Fruit fly (Drosophila melanogaster) whole organism, embryonic: Measurements from ENCODE around the gene dmGlut.

Source experiments
- B-H2 ChIP-seq: fragments of 200-800 bp; sonication (Bioruptor generic); optimal IDR thresholded peaks from 2 replicates; lab custom pipeline; 2018; ENCODE audit warnings: missing biosample characterization, mild to moderate bottlenecking, missing genetic modification characterization
- BEAF-32 ChIP-seq: fragments of 200-800 bp; sonication (Bioruptor generic); optimal IDR thresholded peaks from 3 replicates; lab custom pipeline; 2017; ENCODE audit warnings: missing biosample characterization, missing genetic modification characterization, mild to moderate bottlenecking, moderate library complexity, missing genetic modification reagents
- CG10267 ChIP-seq: fragments of 200-800 bp; sonication (Bioruptor generic); optimal IDR thresholded peaks from 2 replicates; lab custom pipeline; 2018; ENCODE audit warnings: missing biosample characterization, mild to moderate bottlenecking, missing genetic modification characterization, moderate library complexity
- CG12659 ChIP-seq: fragments of 200-800 bp; sonication (Bioruptor generic); optimal IDR thresholded peaks from 3 replicates; lab custom pipeline; 2017; ENCODE audit warnings: mild to moderate bottlenecking, missing biosample characterization, missing genetic modification reagents, missing genetic modification characterization
- CG13287 ChIP-seq: fragments of 200-800 bp; sonication (Bioruptor generic); IDR thresholded peaks from 2 replicates; pipeline ENCODE4 v1.3.6; 2022; ENCODE audit warnings: missing biosample characterization, missing genetic modification characterization; ENCODE audit not compliant: partially characterized antibody
- CG14710 ChIP-seq: fragments of 200-800 bp; sonication (Bioruptor generic); optimal IDR thresholded peaks from 3 replicates; lab custom pipeline; 2019; ENCODE audit warnings: missing biosample characterization, mild to moderate bottlenecking, missing genetic modification characterization, moderate library complexity
- CG15514 ChIP-seq: fragments of 200-800 bp; sonication (Bioruptor generic); optimal IDR thresholded peaks from 3 replicates; lab custom pipeline; 2017; ENCODE audit warnings: missing biosample characterization, missing genetic modification characterization, mild to moderate bottlenecking, moderate library complexity, missing genetic modification reagents
- CG17385 ChIP-seq: fragments of 200-800 bp; sonication (Bioruptor generic); optimal IDR thresholded peaks from 3 replicates; lab custom pipeline; 2018; ENCODE audit warnings: missing biosample characterization, mild to moderate bottlenecking, missing genetic modification characterization
- CG2120 ChIP-seq: fragments of 200-800 bp; sonication (Bioruptor generic); optimal IDR thresholded peaks from 3 replicates; lab custom pipeline; 2016; ENCODE audit warnings: missing biosample characterization, missing genetic modification characterization
- CG2712 ChIP-seq: fragments of 200-800 bp; optimal IDR thresholded peaks from 3 replicates; lab custom pipeline; 2019; ENCODE audit warnings: missing biosample characterization, mild to moderate bottlenecking, missing genetic modification characterization, moderate library complexity
- CG34376 ChIP-seq: fragments of 200-800 bp; sonication (Bioruptor generic); optimal IDR thresholded peaks from 2 replicates; lab custom pipeline; 2018; ENCODE audit warnings: missing biosample characterization, mild to moderate bottlenecking, missing genetic modification characterization
- CG3995 ChIP-seq: fragments of 200-800 bp; sonication (Bioruptor generic); optimal IDR thresholded peaks from 3 replicates; lab custom pipeline; 2016; ENCODE audit warnings: missing biosample characterization, missing genetic modification characterization
- CG4404 ChIP-seq: fragments of 200-800 bp; sonication (Bioruptor generic); IDR thresholded peaks from 2 replicates; pipeline ENCODE4 v1.3.6; 2022; ENCODE audit warnings: missing biosample characterization, missing genetic modification characterization
- CG4617 ChIP-seq: fragments of 200-800 bp; sonication (Bioruptor generic); optimal IDR thresholded peaks from 3 replicates; lab custom pipeline; 2016; ENCODE audit warnings: missing biosample characterization, missing genetic modification characterization, borderline replicate concordance
- CG4854 ChIP-seq: fragments of 200-800 bp; sonication (Bioruptor generic); optimal IDR thresholded peaks from 2 replicates; lab custom pipeline; 2016; ENCODE audit warnings: missing biosample characterization, missing genetic modification characterization, inconsistent platforms
- CG5245 ChIP-seq: fragments of 200-800 bp; sonication (Bioruptor generic); optimal IDR thresholded peaks from 3 replicates; lab custom pipeline; 2016; ENCODE audit warnings: missing biosample characterization, missing genetic modification characterization
- CG7556 ChIP-seq: fragments of 200-800 bp; sonication (Bioruptor generic); optimal IDR thresholded peaks from 2 replicates; lab custom pipeline; 2017; ENCODE audit warnings: missing biosample characterization, mild to moderate bottlenecking, missing genetic modification characterization
- Dfd ChIP-seq, 2 experiments: fragments of >200 bp; optimal IDR thresholded peaks; 2 replicates each; lab custom pipeline; 2017; ENCODE audit warnings: missing biosample characterization in 2 of 2, missing genetic modification characterization in 2 of 2
- Dp ChIP-seq: fragments of 200-800 bp; sonication (Bioruptor generic); optimal IDR thresholded peaks from 2 replicates; lab custom pipeline; 2018; ENCODE audit warnings: missing biosample characterization, mild to moderate bottlenecking, missing genetic modification characterization, moderate library complexity
- Dref ChIP-seq: fragments of 200-800 bp; sonication (Bioruptor generic); IDR thresholded peaks from 2 replicates; pipeline ENCODE4 v1.3.6; 2022; ENCODE audit warnings: missing biosample characterization, missing genetic modification characterization
- Drgx ChIP-seq: fragments of 200-800 bp; sonication (Bioruptor generic); IDR thresholded peaks from 2 replicates; pipeline ENCODE4 v1.3.6; 2022; ENCODE audit warnings: missing biosample characterization, missing genetic modification characterization
- E2f2 ChIP-seq: fragments of 200-800 bp; sonication (Bioruptor generic); IDR thresholded peaks from 2 replicates; pipeline ENCODE4 v1.3.6; 2022; ENCODE audit warnings: missing biosample characterization, missing genetic modification characterization
- Fer3 ChIP-seq: fragments of 200-800 bp; sonication (Bioruptor generic); optimal IDR thresholded peaks from 2 replicates; lab custom pipeline; 2018; ENCODE audit warnings: missing biosample characterization, mild to moderate bottlenecking, missing genetic modification characterization, moderate library complexity
- HmgD ChIP-seq: fragments of 200-800 bp; sonication (Bioruptor generic); optimal IDR thresholded peaks from 3 replicates; lab custom pipeline; 2016; ENCODE audit warnings: missing biosample characterization, missing genetic modification characterization
- HmgZ ChIP-seq: fragments of 200-800 bp; sonication (Bioruptor generic); optimal IDR thresholded peaks from 2 replicates; lab custom pipeline; 2018; ENCODE audit warnings: missing biosample characterization, mild to moderate bottlenecking, missing genetic modification characterization
- MBD-R2 ChIP-seq: fragments of 200-800 bp; sonication (Bioruptor generic); IDR thresholded peaks from 2 replicates; pipeline ENCODE4 v1.3.6; 2022; ENCODE audit warnings: missing biosample characterization, missing genetic modification characterization
- Med ChIP-seq: fragments of 200-800 bp; sonication (Bioruptor generic); peaks from one replicate; lab custom pipeline; 2016; ENCODE audit warnings: missing biosample characterization, missing genetic modification characterization, mild to moderate bottlenecking, inconsistent platforms, moderate library complexity
- Mes4 ChIP-seq: fragments of 200-800 bp; sonication (Bioruptor generic); optimal IDR thresholded peaks from 2 replicates; lab custom pipeline; 2016; ENCODE audit warnings: missing biosample characterization, missing genetic modification characterization
- Myb ChIP-seq: fragments of 200-800 bp; sonication (Bioruptor generic); optimal IDR thresholded peaks from 2 replicates; lab custom pipeline; 2016; ENCODE audit warnings: missing biosample characterization, missing genetic modification characterization
- NC2β ChIP-seq: fragments of 200-800 bp; sonication (Bioruptor generic); optimal IDR thresholded peaks from 2 replicates; lab custom pipeline; 2016; ENCODE audit warnings: missing biosample characterization, missing genetic modification characterization
- Scr ChIP-seq: fragments of 200-800 bp; sonication (Bioruptor generic); IDR thresholded peaks from 2 replicates; pipeline ENCODE4 v1.3.6; 2022; ENCODE audit warnings: missing biosample characterization, missing genetic modification characterization; ENCODE audit not compliant: partially characterized antibody
- Sry-δ ChIP-seq: fragments of 200-800 bp; sonication (Bioruptor generic); optimal IDR thresholded peaks from 2 replicates; lab custom pipeline; 2016; ENCODE audit warnings: missing biosample characterization, missing genetic modification characterization
- Usf ChIP-seq: fragments of 200-800 bp; sonication (Bioruptor generic); optimal IDR thresholded peaks from 2 replicates; lab custom pipeline; 2017; ENCODE audit warnings: missing genotype, missing biosample characterization, missing genetic modification characterization
- bigmax ChIP-seq: fragments of 200-800 bp; sonication (Bioruptor generic); optimal IDR thresholded peaks from 2 replicates; lab custom pipeline; 2018; ENCODE audit warnings: missing biosample characterization, mild to moderate bottlenecking, missing genetic modification characterization
- danr ChIP-seq: fragments of 200-800 bp; sonication (Bioruptor generic); IDR thresholded peaks from 2 replicates; pipeline ENCODE4 v1.3.6; 2022; ENCODE audit warnings: missing biosample characterization, missing genetic modification characterization
- dm ChIP-seq: fragments of 200-800 bp; sonication (Bioruptor generic); optimal IDR thresholded peaks from 3 replicates; lab custom pipeline; 2016; ENCODE audit warnings: missing biosample characterization, missing genetic modification characterization
- en ChIP-seq: fragments of 200-800 bp; sonication (Bioruptor generic); optimal IDR thresholded peaks from 2 replicates; lab custom pipeline; 2016; ENCODE audit warnings: missing biosample characterization, missing genetic modification characterization
- fd102C ChIP-seq: fragments of 200-800 bp; sonication (Bioruptor generic); optimal IDR thresholded peaks from 2 replicates; lab custom pipeline; 2018; ENCODE audit warnings: missing biosample characterization, mild to moderate bottlenecking, missing genetic modification characterization, moderate library complexity
- fd96Cb ChIP-seq: fragments of 200-800 bp; sonication (Bioruptor generic); optimal IDR thresholded peaks from 2 replicates; lab custom pipeline; 2018; ENCODE audit warnings: missing biosample characterization, mild to moderate bottlenecking, missing genetic modification characterization, moderate library complexity
- gfzf ChIP-seq: fragments of 200-800 bp; sonication (Bioruptor generic); optimal IDR thresholded peaks from 2 replicates; lab custom pipeline; 2016; ENCODE audit warnings: missing biosample characterization, mild to moderate bottlenecking, missing genetic modification characterization, moderate library complexity
- her ChIP-seq: fragments of 200-800 bp; sonication (Bioruptor generic); optimal IDR thresholded peaks from 2 replicates; lab custom pipeline; 2016; ENCODE audit warnings: missing biosample characterization, missing genetic modification characterization
- jumu ChIP-seq: fragments of 200-800 bp; sonication (Bioruptor generic); optimal IDR thresholded peaks from 3 replicates; lab custom pipeline; 2016; ENCODE audit warnings: missing biosample characterization, missing genetic modification characterization
- knrl ChIP-seq: fragments of 200-800 bp; sonication (Bioruptor generic); IDR thresholded peaks from 3 replicates; pipeline ENCODE4 v1.3.6; 2022; ENCODE audit warnings: missing biosample characterization, missing genetic modification characterization; ENCODE audit not compliant: partially characterized antibody
- maf-S ChIP-seq: fragments of 200-800 bp; sonication (Bioruptor generic); optimal IDR thresholded peaks from 2 replicates; lab custom pipeline; 2016; ENCODE audit warnings: missing biosample characterization, missing genetic modification characterization
- nerfin-2 ChIP-seq: fragments of 200-800 bp; sonication (Bioruptor generic); IDR thresholded peaks from 2 replicates; pipeline ENCODE4 v1.3.6; 2022; ENCODE audit warnings: missing biosample characterization, missing genetic modification characterization; ENCODE audit not compliant: partially characterized antibody
- nmo ChIP-seq: fragments of 200-800 bp; sonication (Bioruptor generic); optimal IDR thresholded peaks from 2 replicates; lab custom pipeline; 2018; ENCODE audit warnings: missing biosample characterization, mild to moderate bottlenecking, missing genetic modification characterization, moderate library complexity
- org-1 ChIP-seq: fragments of 200-800 bp; sonication (Bioruptor generic); optimal IDR thresholded peaks from 2 replicates; lab custom pipeline; 2017; ENCODE audit warnings: missing biosample characterization, missing genetic modification characterization
- pzg ChIP-seq: fragments of 200-800 bp; sonication (Bioruptor generic); optimal IDR thresholded peaks from 3 replicates; lab custom pipeline; 2018; ENCODE audit warnings: missing biosample characterization, mild to moderate bottlenecking, missing genetic modification characterization, moderate library complexity
- row ChIP-seq: fragments of 200-800 bp; sonication (Bioruptor generic); IDR thresholded peaks from 3 replicates; pipeline ENCODE4 v1.3.6; 2022; ENCODE audit warnings: missing biosample characterization, missing genetic modification characterization
- run ChIP-seq: fragments of 200-800 bp; sonication (Bioruptor generic); optimal IDR thresholded peaks from 3 replicates; lab custom pipeline; 2018; ENCODE audit warnings: missing biosample characterization, mild to moderate bottlenecking, missing genetic modification characterization
- sd ChIP-seq: fragments of 200-800 bp; sonication (Bioruptor generic); optimal IDR thresholded peaks from 3 replicates; lab custom pipeline; 2018; ENCODE audit warnings: missing biosample characterization, mild to moderate bottlenecking, missing genetic modification characterization, moderate library complexity

dmGlut gene

dm6 chr2L:12040510-12040909, 13.3 kb downstream of the dmGlut start, which contains the start of gene CG6766:
CG6766 (minus strand) TSS chr2L:12040689.
- TF ChIP-seq bigmax (GFP tag; lab: Kevin White, UChicago), result peak; percentile 24
- no peak for TF ChIP-seq Mes4 (GFP tag; lab: Kevin White, UChicago)
- TF ChIP-seq MBD-R2, result peak; percentile 96
- TF ChIP-seq sd, result peak; percentile 62
- no peak for TF ChIP-seq CG4854 (GFP tag; lab: Kevin White, UChicago)
- TF ChIP-seq jumu (GFP tag; lab: Kevin White, UChicago), result no peak
- TF ChIP-seq Dref, result peak; percentile 58
- no peak for TF ChIP-seq NC2β
- no peak for TF ChIP-seq en (GFP tag; lab: Kevin White, UChicago)
- TF ChIP-seq CG5245 (GFP tag; lab: Kevin White, UChicago), result no peak
- peak; percentile 49 for TF ChIP-seq E2f2 (GFP tag; lab: Robert Waterston, UW)
- peak; percentile 42 for TF ChIP-seq Dp
- peak; percentile 52 for TF ChIP-seq BEAF-32 (GFP tag; lab: Kevin White, UChicago)
- no peak for TF ChIP-seq Dfd (GFP tag; optimal IDR thresholded peaks at IDR 0.05; lab: Kevin White, UChicago)
- no peak for TF ChIP-seq fd96Cb (tag; lab: Kevin White, UChicago)
- TF ChIP-seq CG2120, result peak; percentile 32
- TF ChIP-seq Scr, result peak; percentile 36; the same call in 1 of the 2 replicates
- TF ChIP-seq nerfin-2, result no peak
- no peak for TF ChIP-seq fd102C (GFP tag; lab: Kevin White, UChicago)
- no peak for TF ChIP-seq org-1 (GFP tag; lab: Kevin White, UChicago)
- no peak for TF ChIP-seq her
- TF ChIP-seq CG15514 (GFP tag; lab: Kevin White, UChicago), result peak; percentile 23
- TF ChIP-seq HmgZ (tag; lab: Kevin White, UChicago), result peak; percentile 64
- peak; percentile 28 for TF ChIP-seq HmgD
- TF ChIP-seq knrl (GFP tag; lab: Robert Waterston, UW), result no peak; the same call in 2 of the 3 replicates
- TF ChIP-seq Usf (GFP tag; lab: Kevin White, UChicago), result no peak
- TF ChIP-seq CG12659 (GFP tag; lab: Kevin White, UChicago), result peak; percentile 31
- TF ChIP-seq pzg (GFP tag; lab: Kevin White, UChicago), result peak; percentile 68
- TF ChIP-seq B-H2 (GFP tag; lab: Kevin White, UChicago), result peak; percentile 34
- no peak for TF ChIP-seq Drgx (GFP tag; lab: Robert Waterston, UW)
- peak; percentile 99 for TF ChIP-seq CG17385
- peak; percentile 52 for TF ChIP-seq dm (GFP tag; lab: Kevin White, UChicago)
- peak; percentile 31 for TF ChIP-seq CG14710 (tag; lab: Kevin White, UChicago)
- no peak for TF ChIP-seq CG10267 (tag; lab: Kevin White, UChicago)
- peak; percentile 27 for TF ChIP-seq gfzf
- TF ChIP-seq CG2712 (tag; lab: Kevin White, UChicago), result peak; percentile 15
- no peak for TF ChIP-seq CG4404
- TF ChIP-seq CG34376 (GFP tag; lab: Kevin White, UChicago), result peak; percentile 9
- peak; percentile 48; the same call in 1 of the 2 replicates for TF ChIP-seq CG13287 (GFP tag; lab: Robert Waterston, UW)
- peak; percentile 2 for TF ChIP-seq CG3995 (GFP tag; lab: Kevin White, UChicago)
- TF ChIP-seq run (tag; lab: Kevin White, UChicago), result no peak
- TF ChIP-seq maf-S, result no peak
- TF ChIP-seq nmo (GFP tag; lab: Kevin White, UChicago), result peak; percentile 52
- TF ChIP-seq Myb, result peak; percentile 87
- no peak for TF ChIP-seq danr (GFP tag; lab: Robert Waterston, UW)
- peak; percentile 48 for TF ChIP-seq Med
- TF ChIP-seq CG4617 (GFP tag; lab: Kevin White, UChicago), result peak; percentile 65
- no peak for TF ChIP-seq Fer3 (tag; lab: Kevin White, UChicago)
- no peak for TF ChIP-seq CG7556 (GFP tag; lab: Kevin White, UChicago)
- peak; percentile 35 for TF ChIP-seq Sry-δ
- peak; percentile 80 for TF ChIP-seq row (GFP tag; lab: Robert Waterston, UW)
